Worm (Caenorhabditis elegans): ENCODE results near the gene Y49F6B.9.

DNA sequence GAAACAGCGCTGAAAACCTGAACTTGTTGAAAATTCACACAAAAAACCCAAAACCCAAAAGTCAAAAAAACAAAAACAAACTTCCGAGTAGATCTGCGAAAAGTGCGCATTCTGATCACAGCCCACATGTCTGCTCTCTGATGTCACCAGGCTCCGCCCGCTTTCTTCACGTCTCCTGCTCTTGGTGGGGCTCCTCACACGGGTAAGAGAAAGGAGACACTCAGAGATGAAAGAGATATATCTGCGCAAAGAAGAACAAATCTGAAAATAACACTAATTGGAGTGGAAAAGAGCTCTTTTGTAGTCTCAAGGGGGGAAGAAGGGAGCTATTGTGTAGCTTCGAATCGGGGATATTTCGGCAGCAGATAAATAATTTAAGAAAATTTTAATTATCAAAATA, 29.1 kb upstream of the Y49F6B.9 start, which contains the start of gene ncs-6:
- no peak for TF ChIP-seq snpc-4 (GFP tag; optimal IDR thresholded peaks at IDR 0.05)
- no peak for TF ChIP-seq snpc-4 (tag; optimal IDR thresholded peaks at IDR 0.05)
- no peak for TF ChIP-seq egl-18 (GFP tag; IDR thresholded peaks at IDR 0.05)
- TF ChIP-seq lag-1 (GFP tag; IDR thresholded peaks at IDR 0.05): no peak
- no peak for TF ChIP-seq ama-1 (optimal IDR thresholded peaks at IDR 0.05)
- TF ChIP-seq ama-1 (GFP tag; optimal IDR thresholded peaks at IDR 0.05): no peak
- no peak for TF ChIP-seq gei-17 (GFP tag; optimal IDR thresholded peaks at IDR 0.05)
- TF ChIP-seq Y53G8AR.9 (GFP tag; conservative IDR thresholded peaks at IDR 0.05): no peak
- TF ChIP-seq lin-35 (GFP tag; optimal IDR thresholded peaks at IDR 0.05): no peak
- TF ChIP-seq F49E8.2 (tag; optimal IDR thresholded peaks at IDR 0.05; ENCODE audit: insufficient read depth): no peak

Measured in whole organism, young adult.